Worm (Caenorhabditis elegans) whole organism, young adult: Measurements from ENCODE around the gene T23F2.2.

Source experiments
- B0019.2 ChIP-seq: fragments of 200-800 bp; sonication (Bioruptor generic); conservative IDR thresholded peaks from 2 replicates; pipeline ENCODE4 v1.3.6; 2022; ENCODE audit warnings: missing genetic modification reagents, missing genetic modification characterization, missing compliant biosample characterization
- B0035.1 ChIP-seq: sonication (generic microtip); optimal IDR thresholded peaks from 2 replicates; lab custom pipeline; 2016; ENCODE audit warnings: missing genetic modification characterization, mild to moderate bottlenecking, missing compliant biosample characterization, missing genotype, missing genetic modification reagents
- B0336.3 ChIP-seq: fragments of 200-800 bp; sonication (Bioruptor generic); IDR thresholded peaks from 2 replicates; pipeline ENCODE4 v1.3.6; 2022; ENCODE audit warnings: missing genetic modification characterization, missing compliant biosample characterization
- D2030.7 ChIP-seq: fragments of 200-800 bp; sonication (Bioruptor generic); IDR thresholded peaks from 2 replicates; pipeline ENCODE4 v1.3.6; 2022; ENCODE audit warnings: missing genetic modification reagents, missing genetic modification characterization, missing compliant biosample characterization
- F33H1.4 ChIP-seq: fragments of 200-800 bp; sonication (Bioruptor generic); IDR thresholded peaks from 2 replicates; pipeline ENCODE4 v1.3.6; 2022; ENCODE audit warnings: missing genetic modification reagents, missing genetic modification characterization, missing compliant biosample characterization
- F39B2.1 ChIP-seq: fragments of 200-800 bp; sonication (Bioruptor generic); IDR thresholded peaks from 2 replicates; pipeline ENCODE4 v1.3.6; 2022; ENCODE audit warnings: missing genetic modification reagents, missing genetic modification characterization, missing compliant biosample characterization
- F49E8.2 ChIP-seq: sonication (generic microtip); optimal IDR thresholded peaks from 3 replicates; lab custom pipeline; 2017; ENCODE audit warnings: missing genetic modification characterization, mild to moderate bottlenecking, missing compliant biosample characterization, antibody characterized with exemption, moderate library complexity; ENCODE audit not compliant: insufficient read depth
- Y79H2A.3 ChIP-seq: fragments of 200-800 bp; sonication (Bioruptor generic); conservative IDR thresholded peaks from 2 replicates; pipeline ENCODE4 v1.3.6; 2022; ENCODE audit warnings: missing genetic modification reagents, missing genetic modification characterization, missing compliant biosample characterization
- ZK185.1 ChIP-seq: sonication (generic microtip); optimal IDR thresholded peaks from 2 replicates; lab custom pipeline; 2016; ENCODE audit warnings: mild to moderate bottlenecking, missing genetic modification characterization, missing compliant biosample characterization; ENCODE audit not compliant: poor library complexity, severe bottlenecking
- ama-1 ChIP-seq, 3 experiments: fragments of 150-350 bp in 1 of 3; sonication (generic microtip) in 2 of 3; optimal IDR thresholded peaks; 2 replicates each; lab custom pipeline; 2014 to 2018; ENCODE audit warnings: missing biosample characterization in 2 of 3, missing genetic modification characterization in 2 of 3, missing genetic modification reagents in 2 of 3
- aptf-3 ChIP-seq: fragments of 200-800 bp; sonication (Bioruptor generic); IDR thresholded peaks from 2 replicates; pipeline ENCODE4 v1.3.6; 2022; ENCODE audit warnings: missing genetic modification characterization, missing compliant biosample characterization
- cebp-1 ChIP-seq, 2 experiments: fragments of 200-800 bp in 1 of 2; sonication (Bioruptor generic) in 1 of 2; sonication (generic microtip) in 1 of 2; IDR thresholded peaks in 1 of 2; optimal IDR thresholded peaks in 1 of 2; 2 replicates each; pipeline versions ENCODE4 v1.3.6 to Lab custom; 2017 to 2022; ENCODE audit warnings: missing compliant biosample characterization in 2 of 2, missing genetic modification characterization in 2 of 2, mild to moderate bottlenecking in 1 of 2, missing genetic modification reagents in 1 of 2, moderate library complexity in 1 of 2
- ceh-27 ChIP-seq: fragments of 200-800 bp; sonication (Bioruptor generic); optimal IDR thresholded peaks from 2 replicates; lab custom pipeline; 2018; ENCODE audit warnings: mild to moderate bottlenecking, missing genetic modification characterization, moderate library complexity, missing compliant biosample characterization
- dpl-1 ChIP-seq: fragments of 150-350 bp; optimal IDR thresholded peaks from 2 replicates; lab custom pipeline; 2014; ENCODE audit warnings: missing biosample characterization, missing genetic modification reagents, missing genetic modification characterization
- egrh-3 ChIP-seq: fragments of 200-800 bp; sonication (Bioruptor generic); IDR thresholded peaks from 2 replicates; pipeline ENCODE4 v1.3.6; 2022; ENCODE audit warnings: missing genetic modification reagents, missing genetic modification characterization, missing compliant biosample characterization
- ets-4 ChIP-seq: fragments of 200-800 bp; sonication (Bioruptor generic); optimal IDR thresholded peaks from 2 replicates; lab custom pipeline; 2018; ENCODE audit warnings: mild to moderate bottlenecking, missing genetic modification characterization, missing compliant biosample characterization
- hrde-1 ChIP-seq: sonication (generic microtip); optimal IDR thresholded peaks from 2 replicates; lab custom pipeline; 2016; ENCODE audit warnings: missing genetic modification characterization, mild to moderate bottlenecking, missing compliant biosample characterization, moderate library complexity, missing genotype, missing genetic modification reagents, borderline replicate concordance
- hsf-1 ChIP-seq: fragments of 200-800 bp; sonication (Bioruptor generic); IDR thresholded peaks from 2 replicates; pipeline ENCODE4 v1.3.6; 2022; ENCODE audit warnings: missing genetic modification reagents, missing genetic modification characterization, missing compliant biosample characterization
- lsl-1 ChIP-seq: fragments of 200-800 bp; sonication (Bioruptor generic); optimal IDR thresholded peaks from 2 replicates; lab custom pipeline; 2018; ENCODE audit warnings: mild to moderate bottlenecking, missing genetic modification characterization, moderate library complexity, missing compliant biosample characterization
- madf-10 ChIP-seq: sonication (generic microtip); optimal IDR thresholded peaks from 2 replicates; lab custom pipeline; 2016; ENCODE audit warnings: mild to moderate bottlenecking, missing genetic modification characterization, missing compliant biosample characterization
- madf-3 ChIP-seq: fragments of 200-800 bp; sonication (Bioruptor generic); IDR thresholded peaks from 2 replicates; pipeline ENCODE4 v1.3.6; 2022; ENCODE audit warnings: missing genetic modification reagents, missing genetic modification characterization, missing compliant biosample characterization
- madf-6 ChIP-seq: fragments of 200-800 bp; sonication (Bioruptor generic); IDR thresholded peaks from 2 replicates; pipeline ENCODE4 v1.3.6; 2022; ENCODE audit warnings: missing genetic modification reagents, missing genetic modification characterization, missing compliant biosample characterization
- madf-8 ChIP-seq: fragments of 200-800 bp; sonication (Bioruptor generic); conservative IDR thresholded peaks from 2 replicates; pipeline ENCODE4 v1.3.6; 2022; ENCODE audit warnings: missing genetic modification reagents, missing genetic modification characterization, missing compliant biosample characterization
- mel-28 ChIP-seq: sonication (generic microtip); optimal IDR thresholded peaks from 2 replicates; lab custom pipeline; 2016; ENCODE audit warnings: borderline replicate concordance, mild to moderate bottlenecking, missing genetic modification characterization, missing compliant biosample characterization
- nfyb-1 ChIP-seq: fragments of 200-800 bp; sonication (Bioruptor generic); IDR thresholded peaks from 2 replicates; pipeline ENCODE4 v1.3.6; 2022; ENCODE audit warnings: missing genetic modification reagents, missing genetic modification characterization, missing compliant biosample characterization
- nhr-80 ChIP-seq: sonication (generic microtip); optimal IDR thresholded peaks from 2 replicates; lab custom pipeline; 2016; ENCODE audit warnings: missing genetic modification characterization, missing compliant biosample characterization
- repo-1 ChIP-seq: sonication (generic microtip); optimal IDR thresholded peaks from 2 replicates; lab custom pipeline; 2017; ENCODE audit warnings: mild to moderate bottlenecking, missing genetic modification characterization, missing compliant biosample characterization
- rpc-1 ChIP-seq, 2 experiments: fragments of 150-350 bp in 1 of 2; sonication (generic microtip) in 1 of 2; optimal IDR thresholded peaks; 2 replicates each; lab custom pipeline; 2014 to 2018; ENCODE audit warnings: missing biosample characterization in 1 of 2, missing genetic modification characterization in 1 of 2, missing genetic modification reagents in 1 of 2, missing genotype in 1 of 2
- sdz-38 ChIP-seq: sonication (generic microtip); optimal IDR thresholded peaks from 2 replicates; lab custom pipeline; 2016; ENCODE audit warnings: missing genotype, missing genetic modification characterization, missing compliant biosample characterization
- sea-2 ChIP-seq: fragments of 200-800 bp; sonication (Bioruptor generic); IDR thresholded peaks from 2 replicates; pipeline ENCODE4 v1.3.6; 2022; ENCODE audit warnings: missing genetic modification characterization, missing compliant biosample characterization
- sptf-2 ChIP-seq: fragments of 200-800 bp; sonication (Bioruptor generic); optimal IDR thresholded peaks from 2 replicates; lab custom pipeline; 2018; ENCODE audit warnings: mild to moderate bottlenecking, missing genetic modification characterization, missing compliant biosample characterization
- unc-130 ChIP-seq: sonication (generic microtip); optimal IDR thresholded peaks from 2 replicates; lab custom pipeline; 2016; ENCODE audit warnings: missing genetic modification reagents, missing genetic modification characterization, missing compliant biosample characterization
- zfh-2 ChIP-seq: fragments of 200-800 bp; sonication (Bioruptor generic); conservative IDR thresholded peaks from 2 replicates; pipeline ENCODE4 v1.3.6; 2022; ENCODE audit warnings: missing genetic modification reagents, missing genetic modification characterization, missing compliant biosample characterization
- ztf-3 ChIP-seq: fragments of 200-800 bp; sonication (Bioruptor generic); optimal IDR thresholded peaks from 2 replicates; lab custom pipeline; 2018; ENCODE audit warnings: mild to moderate bottlenecking, missing genetic modification characterization, missing compliant biosample characterization
- ztf-6 ChIP-seq: fragments of 200-800 bp; sonication (Bioruptor generic); IDR thresholded peaks from 2 replicates; pipeline ENCODE4 v1.3.6; 2022; ENCODE audit warnings: missing genetic modification reagents, missing genetic modification characterization, missing compliant biosample characterization

The T23F2.2 gene

ce11 chrX:5466149-5466548 is 38.9 kb downstream of the T23F2.2 start:
- TF ChIP-seq Y79H2A.3, result no peak
- TF ChIP-seq F39B2.1, result 0 out of 2 replicates have a peak, but pooled peaks have one; percentile 28
- no peak for TF ChIP-seq B0035.1 (tag; lab: Kevin White, UChicago)
- no peak for TF ChIP-seq B0019.2
- TF ChIP-seq D2030.7, result no peak

DNA sequence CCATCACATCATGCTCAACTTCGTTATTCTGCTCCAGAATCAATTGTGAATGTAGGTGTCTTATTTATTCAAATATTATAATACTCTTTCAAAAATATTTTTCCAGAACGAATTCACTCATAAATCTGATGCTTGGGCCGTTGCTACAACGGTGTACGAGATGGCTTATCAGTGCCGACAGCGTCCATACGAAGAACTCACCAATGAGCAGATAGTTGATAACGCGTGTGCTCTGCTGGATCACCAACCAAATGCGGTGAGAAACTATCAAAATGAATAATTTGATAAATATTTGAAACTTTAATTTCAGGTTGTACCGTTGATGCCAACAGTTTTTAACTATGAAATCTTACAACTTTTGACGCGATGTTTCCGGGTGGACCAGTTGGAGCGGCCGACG is 39.4 kb downstream of the T23F2.2 start:
- no peak for TF ChIP-seq B0336.3
- peak; percentile 42 for TF ChIP-seq nhr-80

DNA sequence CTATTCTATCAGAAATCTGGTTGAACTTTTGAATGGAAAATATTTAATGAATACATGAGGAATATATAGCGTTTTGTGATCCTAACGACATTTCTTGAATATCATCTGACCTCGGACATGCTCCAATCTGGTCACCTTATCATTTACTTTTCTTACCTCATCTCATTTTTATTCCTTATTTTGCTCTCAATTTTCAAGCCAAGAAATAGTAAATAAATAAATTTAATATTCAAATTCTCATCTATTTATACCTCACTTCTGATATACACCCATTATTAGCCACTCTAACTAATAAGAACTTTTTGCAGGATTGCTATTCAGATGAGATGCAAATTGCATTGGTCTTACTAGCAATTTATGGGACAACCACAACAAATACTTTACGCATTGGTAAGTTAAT is 44.1 kb downstream of the T23F2.2 start, which contains the start of gene ddr-1:
Gene ddr-1, plus strand, starts transcription at position 301 of the 400 bp plus-strand sequence.
- no peak for TF ChIP-seq sdz-38 (tag; lab: Kevin White, UChicago)
- TF ChIP-seq nhr-80, result no peak
- TF ChIP-seq ztf-3, result no peak
- TF ChIP-seq madf-3 (GFP tag; lab: Robert Waterston, UW), result no peak
- no peak for TF ChIP-seq mel-28 (tag; lab: Kevin White, UChicago)
- TF ChIP-seq unc-130 (GFP tag; lab: Kevin White, UChicago), result no peak
- TF ChIP-seq rpc-1 (optimal IDR thresholded peaks at IDR 0.05; lab: Kevin White, UChicago), result no peak
- TF ChIP-seq rpc-1 (tag; optimal IDR thresholded peaks at IDR 0.05; lab: Kevin White, UChicago), result no peak
- no peak for TF ChIP-seq aptf-3 (GFP tag; lab: Robert Waterston, UW)
- TF ChIP-seq ztf-6 (GFP tag; lab: Robert Waterston, UW), result no peak
- no peak for TF ChIP-seq B0019.2
- TF ChIP-seq ets-4 (GFP tag; lab: Kevin White, UChicago), result no peak
- TF ChIP-seq B0035.1 (tag; lab: Kevin White, UChicago), result no peak
- TF ChIP-seq ZK185.1, result no peak
- no peak for TF ChIP-seq sea-2 (GFP tag; lab: Robert Waterston, UW)
- no peak for TF ChIP-seq lsl-1 (GFP tag; lab: Kevin White, UChicago)
- no peak for TF ChIP-seq sptf-2 (GFP tag; lab: Kevin White, UChicago)
- no peak for TF ChIP-seq madf-8 (GFP tag; lab: Robert Waterston, UW)
- no peak for TF ChIP-seq egrh-3
- TF ChIP-seq ama-1 (optimal IDR thresholded peaks at IDR 0.05; lab: Kevin White, UChicago), result no peak
- no peak for TF ChIP-seq ama-1 (GFP tag; optimal IDR thresholded peaks at IDR 0.05; lab: Kevin White, UChicago)
- TF ChIP-seq F49E8.2 (tag; lab: Kevin White, UChicago), result no peak
- TF ChIP-seq, all 124 proteins: peak for 0

ce11 chrX:5458750-5459149 is 46.3 kb downstream of the T23F2.2 start:
- TF ChIP-seq nhr-80, result peak; percentile 37
- no peak for TF ChIP-seq Y79H2A.3

DNA sequence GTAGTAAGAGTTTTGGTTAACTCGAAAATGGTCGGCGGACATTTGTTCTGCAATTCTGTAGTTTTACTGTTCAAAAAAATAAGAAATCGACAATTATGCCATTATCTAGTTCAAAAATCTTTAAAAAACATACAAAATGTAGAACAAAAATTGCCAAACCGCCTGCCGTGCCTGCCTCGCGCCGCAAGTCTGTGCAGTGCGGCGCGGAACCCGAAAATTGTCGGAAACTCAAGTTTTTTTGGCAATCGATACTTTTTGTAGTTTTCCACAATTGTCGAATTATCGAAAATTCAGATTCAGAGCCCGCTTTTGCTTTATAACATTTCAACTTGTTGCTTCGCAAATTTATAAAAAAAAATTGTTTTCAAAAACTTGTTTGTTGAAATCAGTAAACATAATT is 47.0 kb downstream of the T23F2.2 start:
- no peak for TF ChIP-seq B0019.2
- no peak for TF ChIP-seq dpl-1
- no peak for TF ChIP-seq madf-10
- no peak for TF ChIP-seq hrde-1 (tag; lab: Kevin White, UChicago)
- no peak for TF ChIP-seq repo-1 (tag; lab: Kevin White, UChicago)
- no peak for TF ChIP-seq zfh-2 (GFP tag; lab: Robert Waterston, UW)
- TF ChIP-seq madf-6 (GFP tag; lab: Robert Waterston, UW), result no peak
- no peak for TF ChIP-seq cebp-1 (GFP tag; IDR thresholded peaks at IDR 0.05; lab: Robert Waterston, UW)
- TF ChIP-seq cebp-1 (tag; optimal IDR thresholded peaks at IDR 0.05; lab: Kevin White, UChicago), result no peak
- TF ChIP-seq nfyb-1, result no peak
- TF ChIP-seq Y79H2A.3, result no peak
- TF ChIP-seq ceh-27 (GFP tag; lab: Kevin White, UChicago), result no peak
- no peak for TF ChIP-seq F33H1.4 (GFP tag; lab: Robert Waterston, UW)
- no peak for TF ChIP-seq hsf-1 (GFP tag; lab: Robert Waterston, UW)
- TF ChIP-seq, all 124 proteins: peak for 0
